Fruit fly (Drosophila melanogaster) whole organism: ENCODE data around the gene dock.
A peak's percentile ranks its signal among the peaks of the same experiment; 100 is the strongest.

ENCODE experiments used
- CG8478 ChIP-seq: fragments of >200 bp; optimal IDR thresholded peaks from 2 replicates; lab custom pipeline; 2018; ENCODE audit warnings: inconsistent platforms
- Dll ChIP-seq: fragments of >200 bp; optimal IDR thresholded peaks from 2 replicates; lab custom pipeline; 2017
- EcR ChIP-seq, 2 experiments: fragments of >200 bp; optimal IDR thresholded peaks; 2 replicates each; lab custom pipeline; 2017; ENCODE audit warnings: missing biosample characterization in 2 of 2, missing genetic modification characterization in 2 of 2, missing genetic modification reagents in 2 of 2
- pan ChIP-seq: fragments of >200 bp; optimal IDR thresholded peaks from 2 replicates; lab custom pipeline; 2017
- psq ChIP-seq: fragments of >200 bp; optimal IDR thresholded peaks from 2 replicates; lab custom pipeline; 2017
- usp ChIP-seq: fragments of >200 bp; optimal IDR thresholded peaks from 2 replicates; lab custom pipeline; 2017; ENCODE audit warnings: missing biosample characterization, missing genetic modification characterization, mixed read lengths

The dock gene

DNA sequence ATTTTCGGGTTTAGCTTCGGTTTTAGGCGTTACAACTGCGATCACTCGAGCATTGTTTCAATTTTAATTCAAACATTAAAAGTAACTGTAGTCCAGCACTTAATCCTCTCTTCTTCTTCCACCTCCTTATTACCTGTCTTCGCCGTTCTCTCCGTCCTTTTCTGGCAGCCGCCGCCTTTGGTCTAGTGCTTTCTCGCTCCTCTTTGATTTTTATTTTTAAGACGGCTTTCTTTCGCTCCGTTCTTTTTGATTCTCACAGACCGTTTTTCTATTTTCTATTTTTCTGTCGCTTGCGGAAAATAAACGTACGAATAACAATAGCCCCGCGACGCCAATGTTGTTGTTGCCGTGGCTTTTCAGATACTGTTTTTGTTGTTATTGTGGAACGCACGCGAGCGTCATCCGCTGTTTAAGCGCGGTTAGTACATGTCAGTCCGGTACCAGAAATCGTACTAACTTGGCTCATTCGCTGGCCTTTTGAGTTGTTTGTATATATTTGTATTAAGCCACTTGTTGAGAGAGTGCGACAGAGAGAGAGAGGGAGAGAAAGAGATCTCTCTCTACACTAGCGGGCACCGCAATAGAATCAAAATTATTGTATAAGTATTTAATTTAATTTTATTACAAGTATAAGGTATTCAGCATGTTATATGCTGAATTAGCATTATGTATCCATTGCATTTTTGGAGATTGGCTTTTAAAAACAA is 42.3 kb downstream of the dock start, which contains the start of gene aru:
TSS of gene aru (minus strand) at position 456 of the 707 bp plus-strand sequence.
- TF ChIP-seq CG8478 (lab: Kevin White, UChicago): peak; percentile 25
- no peak for TF ChIP-seq psq

dm6 chr2L:868961-869360 is 43.2 kb downstream of the dock start:
- TF ChIP-seq EcR (GFP tag; optimal IDR thresholded peaks at IDR 0.05; lab: Kevin White, UChicago) (no peak), pan (lab: Kevin White, UChicago) (no peak), usp (GFP tag; lab: Kevin White, UChicago) (no peak), CG8478 (lab: Kevin White, UChicago) (no peak), Dll (lab: Kevin White, UChicago) (no peak), psq (no peak)

- TF ChIP-seq usp (GFP tag; lab: Kevin White, UChicago) (no peak), Dll (lab: Kevin White, UChicago) (no peak), psq (no peak), pan (lab: Kevin White, UChicago) (peak; percentile 15), CG8478 (lab: Kevin White, UChicago) (no peak), EcR (GFP tag; optimal IDR thresholded peaks at IDR 0.05; lab: Kevin White, UChicago) (no peak)
Observed at dm6 chr2L:869497-870040, 43.8 kb downstream of the dock start, which contains the start of gene dbe. dbe (minus strand) TSS chr2L:869857.

- no peak for TF ChIP-seq EcR (GFP tag; optimal IDR thresholded peaks at IDR 0.05; lab: Kevin White, UChicago)
- TF ChIP-seq usp (GFP tag; lab: Kevin White, UChicago): no peak
- TF ChIP-seq psq: no peak
- TF ChIP-seq CG8478 (lab: Kevin White, UChicago): no peak
- TF ChIP-seq pan (lab: Kevin White, UChicago): no peak
- no peak for TF ChIP-seq Dll (lab: Kevin White, UChicago)
Observed at dm6 chr2L:870285-870684, 44.5 kb downstream of the dock start, which contains the start of gene PNUTS. PNUTS (plus strand) TSS chr2L:870465.

dm6 chr2L:870749-871418 is 45.1 kb downstream of the dock start:
- no peak for TF ChIP-seq CG8478 (lab: Kevin White, UChicago)
- TF ChIP-seq Dll (lab: Kevin White, UChicago): no peak
- TF ChIP-seq psq: no peak
- no peak for TF ChIP-seq pan (lab: Kevin White, UChicago)
- no peak for TF ChIP-seq EcR (GFP tag; optimal IDR thresholded peaks at IDR 0.05; lab: Kevin White, UChicago)
- TF ChIP-seq usp (GFP tag; lab: Kevin White, UChicago): no peak

dm6 chr2L:871419-871846 is 45.7 kb downstream of the dock start:
- TF ChIP-seq usp (GFP tag; lab: Kevin White, UChicago): no peak
- TF ChIP-seq CG8478 (lab: Kevin White, UChicago): no peak
- no peak for TF ChIP-seq psq
- no peak for TF ChIP-seq EcR (GFP tag; optimal IDR thresholded peaks at IDR 0.05; lab: Kevin White, UChicago)
- TF ChIP-seq Dll (lab: Kevin White, UChicago): no peak
- no peak for TF ChIP-seq pan (lab: Kevin White, UChicago)

DNA sequence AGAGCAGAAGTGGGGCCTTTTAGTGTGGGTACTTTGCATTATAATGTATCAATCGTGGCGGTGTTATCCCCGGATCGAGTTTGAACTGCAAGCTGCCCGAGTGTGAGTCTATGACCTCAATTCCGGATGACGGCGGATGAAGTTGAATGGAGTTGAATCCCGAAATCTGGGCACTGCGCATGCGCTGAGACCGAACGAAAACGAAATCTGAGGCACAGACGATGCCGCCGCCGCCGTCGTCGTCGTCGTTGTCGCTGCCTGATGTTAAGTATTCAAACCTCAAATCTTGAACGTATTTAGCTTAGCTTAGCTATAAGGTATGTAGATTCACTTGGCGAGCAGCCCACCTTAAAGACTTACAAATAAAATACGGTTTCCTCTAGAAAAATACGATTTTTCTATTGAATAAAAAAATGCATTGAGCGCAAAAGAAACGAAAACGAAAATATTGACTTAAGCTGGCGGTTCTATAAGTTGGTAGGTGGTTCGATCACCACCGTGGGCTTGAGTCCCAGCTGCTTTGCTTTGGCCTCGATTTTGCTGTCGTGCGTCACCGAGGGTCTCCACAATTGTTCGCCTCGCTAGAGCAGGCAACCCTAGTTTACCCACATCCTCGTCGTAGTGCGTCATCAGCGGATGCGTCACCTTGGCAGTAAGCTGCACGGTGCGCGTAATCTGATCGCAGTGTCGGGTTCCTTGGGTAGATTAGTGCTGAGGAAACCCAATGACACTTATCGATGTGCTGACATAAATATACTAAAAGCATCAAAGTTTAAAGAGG is 48.1 kb downstream of the dock start:
- TF ChIP-seq usp (GFP tag; lab: Kevin White, UChicago): no peak
- no peak for TF ChIP-seq Dll (lab: Kevin White, UChicago)
- no peak for TF ChIP-seq EcR (GFP tag; optimal IDR thresholded peaks at IDR 0.05; lab: Kevin White, UChicago)
- no peak for TF ChIP-seq psq
- no peak for TF ChIP-seq pan (lab: Kevin White, UChicago)
- no peak for TF ChIP-seq CG8478 (lab: Kevin White, UChicago)

DNA sequence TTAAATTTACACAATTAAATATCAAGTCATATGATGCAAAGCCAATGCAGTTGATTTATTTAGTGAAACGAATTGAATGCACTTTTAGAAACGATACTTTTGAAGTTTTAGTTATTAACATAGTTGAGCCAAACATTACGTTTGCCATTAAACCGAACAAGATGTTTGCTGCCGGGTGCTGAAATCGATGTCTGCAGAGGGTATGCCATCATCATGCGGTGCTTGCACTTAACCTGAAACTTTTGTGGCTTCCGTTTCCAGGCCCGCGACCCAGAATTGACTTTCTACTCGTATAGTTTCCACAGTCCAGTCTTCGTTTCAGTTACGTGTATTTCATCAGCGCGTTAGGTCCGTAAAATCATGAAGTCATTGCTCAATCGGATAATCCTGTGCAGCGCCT is 51.2 kb downstream of the dock start, which contains the start of gene ninaA:
TSS of gene ninaA (plus strand) at position 301 of the 400 bp plus-strand sequence.
- TF ChIP-seq Dll (lab: Kevin White, UChicago) (no peak), usp (GFP tag; lab: Kevin White, UChicago) (no peak), pan (lab: Kevin White, UChicago) (no peak), EcR (GFP tag; optimal IDR thresholded peaks at IDR 0.05; lab: Kevin White, UChicago) (no peak), psq (no peak), CG8478 (lab: Kevin White, UChicago) (no peak)
